Worm (Caenorhabditis elegans): ENCODE results near the gene srd-54.

srd-54 gene

DNA sequence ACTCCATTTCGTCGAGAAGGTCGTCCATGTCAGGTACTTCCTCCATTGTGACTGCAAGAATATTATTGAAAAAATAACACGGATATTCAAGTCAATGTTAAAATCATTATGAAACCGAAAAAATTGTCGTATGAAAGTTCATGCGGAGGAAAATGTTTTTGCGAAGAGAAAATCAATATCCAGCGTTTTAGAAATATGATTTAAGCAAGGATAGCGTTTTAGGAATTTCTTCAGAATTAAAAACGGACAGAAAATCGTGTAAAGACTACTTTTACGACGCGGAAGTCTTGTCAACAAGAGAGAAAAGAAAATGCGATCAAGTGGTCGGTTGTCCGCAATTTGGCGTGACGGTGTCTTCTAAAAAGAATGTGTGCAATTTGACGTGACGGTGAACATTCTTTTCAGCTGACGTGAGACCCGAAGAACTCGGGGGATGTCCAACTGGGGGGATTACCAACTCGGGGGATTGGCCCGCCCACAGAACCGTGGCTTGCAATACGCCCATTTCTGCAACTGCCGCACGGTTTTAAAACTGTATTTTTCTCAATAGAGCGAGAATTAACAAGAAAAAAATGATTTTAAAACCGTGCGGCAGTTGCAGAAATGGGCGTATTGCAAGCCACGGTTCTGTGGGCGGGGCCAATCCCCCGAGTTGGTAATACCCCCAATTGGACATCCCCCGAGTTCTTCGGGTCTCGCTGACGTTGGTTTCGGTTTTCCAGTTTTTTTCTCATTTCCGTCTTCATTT is 46.2 kb downstream of the srd-54 start, which contains the start of the genes aka-1 and ubc-6 (continued):
- no peak for TF ChIP-seq sdz-12 (GFP tag; optimal IDR thresholded peaks at IDR 0.05)
- no peak for TF ChIP-seq ceh-82 (tag; optimal IDR thresholded peaks at IDR 0.05)
- peak; percentile 78 for TF ChIP-seq F49E8.2 (tag; optimal IDR thresholded peaks at IDR 0.05; ENCODE audit: borderline replicate concordance)
- TF ChIP-seq dmd-6 (GFP tag; IDR thresholded peaks at IDR 0.05), result peak; percentile 94
- TF ChIP-seq nhr-10 (tag; optimal IDR thresholded peaks at IDR 0.05), result peak; percentile 56
- TF ChIP-seq ceh-28 (tag; optimal IDR thresholded peaks at IDR 0.05), result no peak
- peak; percentile 93 for TF ChIP-seq vab-7 (GFP tag; IDR thresholded peaks at IDR 0.05)
- TF ChIP-seq tra-1 (GFP tag; IDR thresholded peaks at IDR 0.05), result peak; percentile 96
- TF ChIP-seq zip-2 (tag; optimal IDR thresholded peaks at IDR 0.05), result peak; percentile 23
- no peak for TF ChIP-seq ceh-32 (tag; optimal IDR thresholded peaks at IDR 0.05; ENCODE audit: poor library complexity)
- TF ChIP-seq ceh-20 (GFP tag; IDR thresholded peaks at IDR 0.05), result peak; percentile 95
- no peak for TF ChIP-seq F10B5.3 (tag; optimal IDR thresholded peaks at IDR 0.05)
- TF ChIP-seq mdl-1 (tag; optimal IDR thresholded peaks at IDR 0.05), result peak; percentile 27 to 61
- TF ChIP-seq F44E2.7 (GFP tag; IDR thresholded peaks at IDR 0.05), result 0 out of 2 replicates have a peak, but pooled peaks have one; percentile 24
- TF ChIP-seq fos-1 (tag; optimal IDR thresholded peaks at IDR 0.05), result no peak
- no peak for TF ChIP-seq nhr-237 (tag; optimal IDR thresholded peaks at IDR 0.05)
- no peak for TF ChIP-seq ceh-62 (tag; optimal IDR thresholded peaks at IDR 0.05)
- TF ChIP-seq pqm-1 (tag; optimal IDR thresholded peaks at IDR 0.05), result no peak
- TF ChIP-seq spr-1 (tag; optimal IDR thresholded peaks at IDR 0.05), result peak; percentile 86
- TF ChIP-seq ZK337.2 (GFP tag; IDR thresholded peaks at IDR 0.05), result peak; percentile 71
- TF ChIP-seq pha-4 (GFP tag; IDR thresholded peaks at IDR 0.05), result peak; percentile 94
- TF ChIP-seq pha-4 (tag; optimal IDR thresholded peaks at IDR 0.05), result peak; percentile 44
- peak; percentile 22 for TF ChIP-seq nhr-6 (tag; optimal IDR thresholded peaks at IDR 0.05)
- peak; percentile 32 for TF ChIP-seq spr-3 (GFP tag; optimal IDR thresholded peaks at IDR 0.05)
- TF ChIP-seq php-3 (GFP tag; IDR thresholded peaks at IDR 0.05), result peak; percentile 84
- TF ChIP-seq madf-5 (GFP tag; IDR thresholded peaks at IDR 0.05), result peak; percentile 34 to 85; a peak in 2 of 4 replicates
- peak; percentile 83 for TF ChIP-seq mxl-3 (GFP tag; optimal IDR thresholded peaks at IDR 0.05)
- no peak for TF ChIP-seq R02D3.7 (tag; optimal IDR thresholded peaks at IDR 0.05)
- no peak for TF ChIP-seq zip-11 (GFP tag; IDR thresholded peaks at IDR 0.05)
- TF ChIP-seq skn-1 (tag; optimal IDR thresholded peaks at IDR 0.05), result no peak
- peak; percentile 95 for TF ChIP-seq lin-38 (GFP tag; IDR thresholded peaks at IDR 0.05)
- peak; percentile 72 for TF ChIP-seq nhr-11 (tag; optimal IDR thresholded peaks at IDR 0.05)
- TF ChIP-seq ZK546.5 (tag; optimal IDR thresholded peaks at IDR 0.05), result no peak
- TF ChIP-seq Y75B8A.6 (GFP tag; IDR thresholded peaks at IDR 0.05), result peak; percentile 72
- peak; percentile 90 for TF ChIP-seq mdt-29 (GFP tag; IDR thresholded peaks at IDR 0.05)
- TF ChIP-seq zag-1 (tag; optimal IDR thresholded peaks at IDR 0.05), result no peak
- TF ChIP-seq set-16 (GFP tag; IDR thresholded peaks at IDR 0.05), result peak; percentile 73
- no peak for TF ChIP-seq egl-27 (tag; optimal IDR thresholded peaks at IDR 0.05)
- no peak for TF ChIP-seq cey-2 (tag; optimal IDR thresholded peaks at IDR 0.05; ENCODE audit: borderline replicate concordance, insufficient read depth)
- peak; percentile 94 for TF ChIP-seq unc-130 (GFP tag; optimal IDR thresholded peaks at IDR 0.05)
- no peak for TF ChIP-seq attf-4 (tag; optimal IDR thresholded peaks at IDR 0.05)
- TF ChIP-seq dpl-1 (GFP tag; optimal IDR thresholded peaks at IDR 0.05), result peak; percentile 63
- TF ChIP-seq zfp-3 (GFP tag; conservative IDR thresholded peaks at IDR 0.05), result peak; percentile 81
- peak in 1 of 2 experiments; percentile 90 for TF ChIP-seq unc-62 (GFP tag; optimal IDR thresholded peaks at IDR 0.05 in 1 of 2)
- TF ChIP-seq unc-62 (tag; optimal IDR thresholded peaks at IDR 0.05), result no peak
- TF ChIP-seq nhr-111 (GFP tag; optimal IDR thresholded peaks at IDR 0.05), result no peak
- peak; percentile 70 for TF ChIP-seq lim-7 (GFP tag; IDR thresholded peaks at IDR 0.05)
- TF ChIP-seq lin-13 (GFP tag; optimal IDR thresholded peaks at IDR 0.05), result peak; percentile 75
- peak; percentile 62 for TF ChIP-seq nhr-28 (tag; optimal IDR thresholded peaks at IDR 0.05)
- TF ChIP-seq snpc-1.2 (GFP tag; IDR thresholded peaks at IDR 0.05), result peak; percentile 83
- TF ChIP-seq mep-1 (tag; optimal IDR thresholded peaks at IDR 0.05), result peak; percentile 93
